Fruit fly (Drosophila melanogaster): ENCODE measurements around the gene lectin-28C.
A peak's percentile ranks its signal among the peaks of the same experiment; 100 is the strongest.

lectin-28C gene

DNA sequence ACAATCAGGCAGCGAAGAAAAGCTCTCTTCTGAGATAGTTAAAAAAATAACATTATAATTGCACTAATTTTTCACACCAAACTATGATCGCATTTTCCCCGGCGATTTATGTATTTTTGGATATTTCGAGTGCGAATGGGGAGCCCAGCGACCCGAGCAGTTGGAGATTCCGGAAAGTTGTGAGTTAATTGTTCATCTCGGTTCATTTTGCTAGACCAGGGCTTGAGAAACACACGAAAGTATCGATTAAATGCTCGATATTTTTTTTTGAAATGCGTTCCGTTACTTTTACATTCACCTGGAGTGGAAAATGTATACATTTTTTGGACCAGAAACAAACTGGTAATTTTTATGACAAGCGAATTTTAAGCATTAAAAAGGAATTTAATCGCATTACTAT is 46.4 kb upstream of the lectin-28C start, which contains the start of gene Cdc14:
Cdc14 (minus strand) TSS at position 185 of the 400 bp plus-strand sequence.
- TF ChIP-seq achi (GFP tag; optimal IDR thresholded peaks at IDR 0.05) = no peak
- no peak for TF ChIP-seq fd59A (GFP tag; optimal IDR thresholded peaks at IDR 0.05)
- TF ChIP-seq CG6163 (GFP tag; IDR thresholded peaks at IDR 0.05) = peak; percentile 43; the same call in 2 of the 3 replicates
- TF ChIP-seq lz (GFP tag; optimal IDR thresholded peaks at IDR 0.05) = no peak
- TF ChIP-seq CG31627 (GFP tag; optimal IDR thresholded peaks at IDR 0.05) = no peak
- TF ChIP-seq svp (GFP tag) = no peak
- peak; percentile 1 for TF ChIP-seq dsx (GFP tag; optimal IDR thresholded peaks at IDR 0.05; ENCODE audit: poor library complexity, severe bottlenecking)
- no peak for TF ChIP-seq CG6808 (GFP tag; optimal IDR thresholded peaks at IDR 0.05)
- no peak for TF ChIP-seq pdm3 (GFP tag; optimal IDR thresholded peaks at IDR 0.05)
- peak; percentile 95 for TF ChIP-seq CG1621 (tag; optimal IDR thresholded peaks at IDR 0.05)
- peak; percentile 9 for TF ChIP-seq CG6854 (GFP tag; optimal IDR thresholded peaks at IDR 0.05)
- no peak for TF ChIP-seq fd85E (GFP tag; optimal IDR thresholded peaks at IDR 0.05)
- TF ChIP-seq Sox102F (GFP tag; optimal IDR thresholded peaks at IDR 0.05) = peak; percentile 51
- TF ChIP-seq CG3919 (GFP tag; optimal IDR thresholded peaks at IDR 0.05) = peak; percentile 29
- peak; percentile 10 for TF ChIP-seq CG9139 (GFP tag; optimal IDR thresholded peaks at IDR 0.05)
- TF ChIP-seq Hr4 (GFP tag; optimal IDR thresholded peaks at IDR 0.05) = no peak

DNA sequence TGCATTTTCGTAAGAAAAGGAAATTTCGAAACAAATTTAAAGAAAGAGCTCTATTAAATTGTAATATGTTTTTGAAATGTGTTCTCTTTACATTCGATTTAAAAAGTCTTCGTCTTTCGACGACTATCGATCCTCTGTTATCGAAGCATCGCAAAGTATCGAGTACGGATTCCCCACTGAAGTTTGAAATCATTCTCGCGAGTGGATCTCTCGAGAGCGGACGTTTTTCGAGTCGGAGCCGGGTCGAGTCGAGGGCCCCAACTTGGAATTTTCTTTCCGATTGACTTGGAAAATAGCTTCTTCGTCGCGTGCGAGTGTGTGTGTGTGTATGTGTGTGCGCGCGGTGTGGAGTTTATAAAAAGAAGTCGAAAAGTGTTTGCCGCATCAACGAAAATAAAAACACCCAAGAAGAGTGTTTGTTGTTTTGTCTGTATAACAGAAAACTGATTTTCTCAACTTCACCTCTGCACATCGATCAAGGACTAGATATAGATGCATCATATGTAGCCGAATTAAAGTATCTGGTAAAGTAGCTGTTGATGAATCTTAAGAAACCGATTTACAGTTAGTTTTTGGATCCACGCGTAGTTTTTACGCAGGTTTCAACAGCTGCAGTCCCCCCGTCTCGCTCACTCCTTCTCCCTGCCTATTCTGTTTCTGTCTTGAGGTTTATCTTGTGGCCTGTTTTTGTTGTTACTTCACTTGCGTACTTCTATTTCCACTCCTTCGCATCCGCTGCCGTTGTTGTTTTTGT is 45.5 kb upstream of the lectin-28C start, which contains the start of gene LanB1:
LanB1 (plus strand) TSS at position 190 of the 754 bp plus-strand sequence.
- no peak for TF ChIP-seq CG1621 (tag; optimal IDR thresholded peaks at IDR 0.05)
- TF ChIP-seq fkh (GFP tag; optimal IDR thresholded peaks at IDR 0.05) = peak; percentile 31
- peak; percentile 45; the same call in 1 of the 2 replicates for TF ChIP-seq CG15336 (GFP tag; IDR thresholded peaks at IDR 0.05)
- TF ChIP-seq CG6808 (GFP tag; optimal IDR thresholded peaks at IDR 0.05) = peak; percentile 2
- TF ChIP-seq CG6854 (GFP tag; optimal IDR thresholded peaks at IDR 0.05) = peak; percentile 39
- TF ChIP-seq CG8119 (GFP tag; IDR thresholded peaks at IDR 0.05) = peak; percentile 47; the same call in 1 of the 3 replicates
- TF ChIP-seq Lpt (GFP tag; optimal IDR thresholded peaks at IDR 0.05) = peak; percentile 44
- TF ChIP-seq Hr38 (GFP tag; optimal IDR thresholded peaks at IDR 0.05) = no peak
- no peak for TF ChIP-seq CG9139 (GFP tag; optimal IDR thresholded peaks at IDR 0.05)
- 0 out of 3 replicates have a peak, but pooled peaks have one; percentile 40 for TF ChIP-seq eg (GFP tag; IDR thresholded peaks at IDR 0.05)
- TF ChIP-seq Hr4 (GFP tag; optimal IDR thresholded peaks at IDR 0.05) = no peak
- peak; percentile 21 to 51 for TF ChIP-seq ss (GFP tag; optimal IDR thresholded peaks at IDR 0.05)
- no peak for TF ChIP-seq achi (GFP tag; optimal IDR thresholded peaks at IDR 0.05)
- TF ChIP-seq spab (GFP tag; optimal IDR thresholded peaks at IDR 0.05) = no peak
- peak; percentile 34 for TF ChIP-seq CG3919 (GFP tag; optimal IDR thresholded peaks at IDR 0.05)
- TF ChIP-seq net (GFP tag; optimal IDR thresholded peaks at IDR 0.05) = no peak
- TF ChIP-seq CG6276 (GFP tag; optimal IDR thresholded peaks at IDR 0.05) = peak; percentile 43
- TF ChIP-seq CG6163 (GFP tag; IDR thresholded peaks at IDR 0.05) = peak; percentile 64; the same call in 2 of the 3 replicates

DNA sequence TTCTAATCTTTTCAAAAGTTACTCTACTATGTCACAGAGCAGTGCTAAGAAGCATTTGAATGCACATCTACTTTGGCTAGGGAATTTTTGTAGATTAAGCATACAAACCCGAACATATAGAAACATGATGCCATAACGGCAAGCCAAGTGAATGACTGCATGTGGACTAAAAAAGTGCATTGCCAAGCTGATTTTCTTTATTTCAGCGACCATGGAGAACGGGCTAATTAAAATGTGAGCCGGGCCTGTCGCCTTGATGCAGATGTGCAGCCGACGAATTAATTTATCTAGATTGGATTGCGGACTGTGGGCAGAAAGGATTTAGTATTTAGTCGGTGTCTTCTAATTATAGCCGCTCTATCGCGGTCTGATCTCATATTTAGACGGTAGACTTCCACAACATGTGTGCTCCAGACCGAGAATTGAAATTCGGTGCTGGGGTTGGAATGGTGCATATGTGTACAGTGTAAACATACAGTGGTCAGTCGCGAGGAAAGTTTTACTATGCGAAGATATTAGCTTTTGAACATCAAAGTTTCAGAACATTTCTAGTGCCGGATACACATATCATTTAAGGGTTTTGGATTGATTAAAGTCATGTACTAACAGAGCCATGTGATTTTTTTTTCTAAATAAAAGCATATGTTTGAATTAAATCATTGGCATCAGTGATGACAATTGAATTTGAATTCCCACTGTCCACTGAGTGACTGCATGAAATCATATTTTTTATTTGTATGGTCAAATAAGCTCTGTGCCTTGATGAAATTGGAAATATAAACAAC is 44.1 kb upstream of the lectin-28C start:
- TF ChIP-seq eg (GFP tag; IDR thresholded peaks at IDR 0.05) (0 out of 3 replicates have a peak, but pooled peaks have one; percentile 19), pdm3 (GFP tag; optimal IDR thresholded peaks at IDR 0.05) (no peak), CG10631 (GFP tag; optimal IDR thresholded peaks at IDR 0.05) (peak; percentile 7), CG1621 (tag; optimal IDR thresholded peaks at IDR 0.05) (no peak), CG15336 (GFP tag; IDR thresholded peaks at IDR 0.05) (peak; percentile 36; the same call in 1 of the 2 replicates), CG32006 (GFP tag; optimal IDR thresholded peaks at IDR 0.05) (peak; percentile 33), Hr4 (GFP tag; optimal IDR thresholded peaks at IDR 0.05) (peak; percentile 15), OdsH (GFP tag; optimal IDR thresholded peaks at IDR 0.05) (peak; percentile 3), salr (GFP tag; optimal IDR thresholded peaks at IDR 0.05) (no peak), CG31627 (GFP tag; optimal IDR thresholded peaks at IDR 0.05) (no peak), Lpt (GFP tag; optimal IDR thresholded peaks at IDR 0.05) (no peak), esn (GFP tag; optimal IDR thresholded peaks at IDR 0.05) (no peak)

All from whole organism, prepupa.